Fruit fly (Drosophila melanogaster) whole organism, adult: Measurements from ENCODE around the gene ng4.

Experiments used
- CG11617 ChIP-seq: fragments of 200-800 bp; sonication (Bioruptor generic); optimal IDR thresholded peaks from 2 replicates; lab custom pipeline; 2017; ENCODE audit warnings: mild to moderate bottlenecking, missing biosample characterization, missing genetic modification reagents, missing genetic modification characterization
- CG14711 ChIP-seq: fragments of 200-800 bp; sonication (Bioruptor generic); optimal IDR thresholded peaks from 2 replicates; lab custom pipeline; 2018; ENCODE audit warnings: missing biosample characterization, mild to moderate bottlenecking, missing genetic modification characterization, moderate library complexity
- Hr96 ChIP-seq: fragments of 200-800 bp; sonication (Bioruptor generic); optimal IDR thresholded peaks from 2 replicates; lab custom pipeline; 2016; ENCODE audit warnings: missing biosample characterization, missing genetic modification characterization
- cic ChIP-seq: fragments of 200-800 bp; sonication (Bioruptor generic); optimal IDR thresholded peaks from 2 replicates; lab custom pipeline; 2017; ENCODE audit warnings: missing biosample characterization, mild to moderate bottlenecking, missing genetic modification characterization, moderate library complexity
- cnc ChIP-seq, 2 experiments: fragments of >200 bp; optimal IDR thresholded peaks; 2 replicates each; lab custom pipeline; 2017
- kay ChIP-seq: fragments of 200-800 bp; sonication (Bioruptor generic); peaks from one replicate; lab custom pipeline; 2016; ENCODE audit warnings: missing biosample characterization, missing genetic modification characterization, borderline replicate concordance
- ovo ChIP-seq: fragments of 200-800 bp; sonication (Bioruptor generic); optimal IDR thresholded peaks from 2 replicates; lab custom pipeline; 2016; ENCODE audit warnings: missing biosample characterization, missing genetic modification characterization
- toe ChIP-seq: fragments of 200-800 bp; sonication (Bioruptor generic); optimal IDR thresholded peaks from 2 replicates; lab custom pipeline; 2016; ENCODE audit warnings: missing biosample characterization, missing genetic modification characterization

dm6 chrX:3288909-3289706, 45.1 kb upstream of the ng4 start:
- peak; percentile 53 for TF ChIP-seq kay (GFP tag; lab: Kevin White, UChicago)
- peak; percentile 85 for TF ChIP-seq cic (GFP tag; lab: Kevin White, UChicago)
- no peak for TF ChIP-seq cnc (optimal IDR thresholded peaks at IDR 0.05; lab: Kevin White, UChicago)
- TF ChIP-seq CG11617: no peak
- no peak for TF ChIP-seq CG14711
- no peak for TF ChIP-seq toe (GFP tag; lab: Kevin White, UChicago)
- no peak for TF ChIP-seq Hr96 (GFP tag; lab: Kevin White, UChicago)
- peak; percentile 10 for TF ChIP-seq ovo (GFP tag; lab: Kevin White, UChicago)
